Worm (Caenorhabditis elegans) whole organism, L1 larva: ENCODE measurements around the gene hpo-39.

Source experiments
- C34B4.2 ChIP-seq: sonication (generic microtip); optimal IDR thresholded peaks from 2 replicates; lab custom pipeline; 2017; ENCODE audit warnings: mild to moderate bottlenecking, missing genetic modification characterization, missing compliant biosample characterization
- F16B12.6 ChIP-seq: fragments of 150-350 bp; optimal IDR thresholded peaks from 2 replicates; lab custom pipeline; 2014; ENCODE audit warnings: missing biosample characterization, missing genetic modification characterization
- aha-1 ChIP-seq: fragments of 150-350 bp; optimal IDR thresholded peaks from 2 replicates; lab custom pipeline; 2014; ENCODE audit warnings: missing biosample characterization, missing genetic modification characterization
- alr-1 ChIP-seq: fragments of 200-800 bp; sonication (Bioruptor generic); optimal IDR thresholded peaks from 2 replicates; lab custom pipeline; 2018; ENCODE audit warnings: borderline replicate concordance, mild to moderate bottlenecking, missing genetic modification characterization, missing compliant biosample characterization
- blmp-1 ChIP-seq: fragments of 150-350 bp; optimal IDR thresholded peaks from 2 replicates; lab custom pipeline; 2014; ENCODE audit warnings: missing biosample characterization, missing genetic modification characterization
- ceh-63 ChIP-seq: fragments of 200-800 bp; sonication (Bioruptor generic); optimal IDR thresholded peaks from 2 replicates; lab custom pipeline; 2018; ENCODE audit warnings: mild to moderate bottlenecking, missing genetic modification characterization, missing compliant biosample characterization
- ceh-8 ChIP-seq: fragments of 200-800 bp; sonication (Bioruptor generic); optimal IDR thresholded peaks from 2 replicates; lab custom pipeline; 2018; ENCODE audit warnings: mild to moderate bottlenecking, missing genetic modification characterization, moderate library complexity, missing compliant biosample characterization
- ceh-82 ChIP-seq, 3 experiments: fragments of 150-350 bp in 1 of 3; sonication (generic microtip) in 2 of 3; optimal IDR thresholded peaks; 2 replicates each; lab custom pipeline; 2014 to 2017; ENCODE audit warnings: missing biosample characterization in 3 of 3, missing genetic modification characterization in 3 of 3
- dpl-1 ChIP-seq, 3 experiments: fragments of 150-350 bp in 2 of 3; sonication (generic microtip) in 1 of 3; optimal IDR thresholded peaks; 2 replicates each; lab custom pipeline; 2014 to 2017; ENCODE audit warnings: missing biosample characterization in 3 of 3, missing genetic modification characterization in 3 of 3, missing genetic modification reagents in 3 of 3
- efl-1 ChIP-seq, 4 experiments: fragments of 150-350 bp; optimal IDR thresholded peaks in 3 of 4; peaks in 1 of 4; 1 replicate in 1 of 4; 2 replicates in 3 of 4; lab custom pipeline; 2014; ENCODE audit warnings: missing biosample characterization in 2 of 4, missing genetic modification characterization in 2 of 4, missing genetic modification reagents in 2 of 4
- efl-3 ChIP-seq: fragments of 200-800 bp; sonication (Bioruptor generic); optimal IDR thresholded peaks from 2 replicates; lab custom pipeline; 2018; ENCODE audit warnings: mild to moderate bottlenecking, missing genetic modification characterization, missing compliant biosample characterization
- egl-13 ChIP-seq: sonication (generic microtip); optimal IDR thresholded peaks from 2 replicates; lab custom pipeline; 2016; ENCODE audit warnings: missing genotype, missing genetic modification reagents, missing genetic modification characterization, missing compliant biosample characterization
- elt-3 ChIP-seq, 6 experiments: fragments of 150-350 bp in 1 of 6; sonication (generic microtip); optimal IDR thresholded peaks; 2 replicates each; lab custom pipeline; 2017 to 2018; ENCODE audit warnings: missing biosample characterization in 6 of 6, missing genetic modification characterization in 6 of 6, inconsistent platforms in 1 of 6
- fkh-10 ChIP-seq: sonication (generic microtip); optimal IDR thresholded peaks from 2 replicates; lab custom pipeline; 2017; ENCODE audit warnings: missing biosample characterization, missing genetic modification reagents, missing genetic modification characterization
- fkh-4 ChIP-seq: sonication (generic microtip); optimal IDR thresholded peaks from 2 replicates; lab custom pipeline; 2016; ENCODE audit warnings: missing compliant biosample characterization, missing genetic modification characterization, borderline replicate concordance
- fkh-8 ChIP-seq: sonication (generic microtip); optimal IDR thresholded peaks from 2 replicates; lab custom pipeline; 2016; ENCODE audit warnings: mild to moderate bottlenecking, missing genetic modification characterization, missing compliant biosample characterization
- fos-1 ChIP-seq: fragments of 150-350 bp; optimal IDR thresholded peaks from 2 replicates; lab custom pipeline; 2014; ENCODE audit warnings: missing biosample characterization, missing genetic modification characterization
- grh-1 ChIP-seq: fragments of 200-800 bp; sonication (Bioruptor generic); IDR thresholded peaks from 2 replicates; pipeline ENCODE4 v1.3.6; 2022; ENCODE audit warnings: missing genetic modification reagents, missing genetic modification characterization, missing compliant biosample characterization
- irx-1 ChIP-seq: sonication (generic microtip); optimal IDR thresholded peaks from 2 replicates; lab custom pipeline; 2016; ENCODE audit warnings: missing genetic modification characterization, missing compliant biosample characterization
- isw-1 ChIP-seq: fragments of 200-800 bp; sonication (Bioruptor generic); IDR thresholded peaks from 2 replicates; pipeline ENCODE4 v1.3.6; 2022; ENCODE audit warnings: missing genetic modification characterization, missing compliant biosample characterization
- jun-1 ChIP-seq: fragments of 150-350 bp; optimal IDR thresholded peaks from 2 replicates; lab custom pipeline; 2014; ENCODE audit warnings: missing biosample characterization, missing genetic modification reagents, missing genetic modification characterization
- lin-14 ChIP-seq: fragments of 200-800 bp; sonication (Bioruptor generic); optimal IDR thresholded peaks from 2 replicates; lab custom pipeline; 2018; ENCODE audit warnings: mild to moderate bottlenecking, missing genetic modification characterization, moderate library complexity, missing compliant biosample characterization
- lin-15B ChIP-seq: fragments of 150-350 bp; sonication (generic microtip); optimal IDR thresholded peaks from 3 replicates; lab custom pipeline; 2014; ENCODE audit warnings: missing biosample characterization, missing genetic modification characterization
- lin-35 ChIP-seq, 2 experiments: fragments of 150-350 bp; optimal IDR thresholded peaks; 2 replicates each; lab custom pipeline; 2014; ENCODE audit warnings: missing biosample characterization in 2 of 2, missing genetic modification characterization in 2 of 2, missing genetic modification reagents in 2 of 2
- lir-3 ChIP-seq: sonication (generic microtip); optimal IDR thresholded peaks from 2 replicates; lab custom pipeline; 2016; ENCODE audit warnings: mild to moderate bottlenecking, missing genetic modification characterization, moderate library complexity, missing compliant biosample characterization; ENCODE audit not compliant: poor library complexity
- lsy-2 ChIP-seq, 2 experiments: fragments of 150-350 bp; optimal IDR thresholded peaks; 2 replicates each; lab custom pipeline; 2014; ENCODE audit warnings: missing biosample characterization in 2 of 2, missing genetic modification characterization in 2 of 2
- mep-1 ChIP-seq: fragments of 150-350 bp; optimal IDR thresholded peaks from 2 replicates; lab custom pipeline; 2014; ENCODE audit warnings: missing biosample characterization, missing genetic modification characterization
- nhr-19 ChIP-seq: fragments of 200-800 bp; sonication (Bioruptor generic); conservative IDR thresholded peaks from 2 replicates; pipeline ENCODE4 v1.3.6; 2022; ENCODE audit warnings: missing genetic modification characterization, missing compliant biosample characterization
- nhr-20 ChIP-seq: sonication (generic microtip); optimal IDR thresholded peaks from 2 replicates; lab custom pipeline; 2016; ENCODE audit warnings: mild to moderate bottlenecking, missing genetic modification characterization, missing compliant biosample characterization
- nhr-237 ChIP-seq: fragments of 150-350 bp; optimal IDR thresholded peaks from 2 replicates; lab custom pipeline; 2014; ENCODE audit warnings: missing biosample characterization, missing genetic modification characterization
- nhr-47 ChIP-seq: sonication (generic microtip); optimal IDR thresholded peaks from 2 replicates; lab custom pipeline; 2016; ENCODE audit warnings: mild to moderate bottlenecking, missing genetic modification characterization, moderate library complexity, missing compliant biosample characterization
- nhr-71 ChIP-seq: sonication (generic microtip); optimal IDR thresholded peaks from 2 replicates; lab custom pipeline; 2016; ENCODE audit warnings: mild to moderate bottlenecking, missing genetic modification characterization, moderate library complexity, missing compliant biosample characterization
- pag-3 ChIP-seq: sonication (generic microtip); optimal IDR thresholded peaks from 2 replicates; lab custom pipeline; 2017; ENCODE audit warnings: missing genetic modification characterization, mild to moderate bottlenecking, missing compliant biosample characterization, antibody characterized with exemption, borderline replicate concordance; ENCODE audit not compliant: insufficient read depth
- pax-3 ChIP-seq: fragments of 200-800 bp; sonication (Bioruptor generic); optimal IDR thresholded peaks from 2 replicates; lab custom pipeline; 2018; ENCODE audit warnings: mild to moderate bottlenecking, missing genetic modification characterization, moderate library complexity, missing compliant biosample characterization
- pqm-1 ChIP-seq: sonication (generic microtip); optimal IDR thresholded peaks from 3 replicates; lab custom pipeline; 2017; ENCODE audit warnings: missing biosample characterization, missing genetic modification characterization
- skn-1 ChIP-seq: fragments of 150-350 bp; optimal IDR thresholded peaks from 2 replicates; lab custom pipeline; 2014; ENCODE audit warnings: missing biosample characterization, missing genetic modification characterization
- snu-23 ChIP-seq: sonication (generic microtip); optimal IDR thresholded peaks from 2 replicates; lab custom pipeline; 2016; ENCODE audit warnings: missing genetic modification characterization, missing compliant biosample characterization
- sptf-1 ChIP-seq: fragments of 150-350 bp; optimal IDR thresholded peaks from 2 replicates; lab custom pipeline; 2014; ENCODE audit warnings: missing biosample characterization, missing genetic modification characterization
- sup-37 ChIP-seq: fragments of 200-800 bp; sonication (Bioruptor generic); optimal IDR thresholded peaks from 2 replicates; lab custom pipeline; 2018; ENCODE audit warnings: mild to moderate bottlenecking, missing genetic modification characterization, missing compliant biosample characterization
- swsn-7 ChIP-seq: sonication (generic microtip); optimal IDR thresholded peaks from 2 replicates; lab custom pipeline; 2016; ENCODE audit warnings: missing genetic modification characterization, missing compliant biosample characterization
- tbx-2 ChIP-seq: sonication (generic microtip); optimal IDR thresholded peaks from 2 replicates; lab custom pipeline; 2016; ENCODE audit warnings: missing genetic modification characterization, missing compliant biosample characterization
- unc-130 ChIP-seq: fragments of 150-350 bp; optimal IDR thresholded peaks from 2 replicates; lab custom pipeline; 2017; ENCODE audit warnings: missing biosample characterization, missing genetic modification characterization, inconsistent platforms
- unc-62 ChIP-seq: fragments of 150-350 bp; optimal IDR thresholded peaks from 2 replicates; lab custom pipeline; 2014; ENCODE audit warnings: missing biosample characterization, missing genetic modification reagents, missing genetic modification characterization
- unc-86 ChIP-seq: sonication (generic microtip); optimal IDR thresholded peaks from 2 replicates; lab custom pipeline; 2016; ENCODE audit warnings: missing genetic modification characterization, missing compliant biosample characterization
- unc-98 ChIP-seq: fragments of 200-800 bp; sonication (Bioruptor generic); IDR thresholded peaks from 2 replicates; pipeline ENCODE4 v1.3.6; 2022; ENCODE audit warnings: missing genetic modification characterization, missing compliant biosample characterization
- vab-15 ChIP-seq: sonication (generic microtip); optimal IDR thresholded peaks from 2 replicates; lab custom pipeline; 2017; ENCODE audit warnings: missing genotype, mild to moderate bottlenecking, missing genetic modification characterization, missing compliant biosample characterization
- xbp-1 ChIP-seq: sonication (generic microtip); optimal IDR thresholded peaks from 2 replicates; lab custom pipeline; 2016; ENCODE audit warnings: missing genetic modification characterization, missing compliant biosample characterization
- zag-1 ChIP-seq: fragments of 150-350 bp; optimal IDR thresholded peaks from 2 replicates; lab custom pipeline; 2014; ENCODE audit warnings: missing biosample characterization, missing genetic modification characterization
- ztf-11 ChIP-seq, 2 experiments: sonication (generic microtip); optimal IDR thresholded peaks; 2 replicates each; lab custom pipeline; 2016 to 2017; ENCODE audit warnings: missing genetic modification characterization in 2 of 2, missing biosample characterization in 1 of 2, missing compliant biosample characterization in 1 of 2

hpo-39 gene

ce11 chrV:4551911-4552310 lies 21.8 kb downstream of the hpo-39 start:
- TF ChIP-seq efl-1 (optimal IDR thresholded peaks at IDR 0.05; lab: Kevin White, UChicago) (peak in 1 of 2 experiments; percentile 21), efl-1 (GFP tag; optimal IDR thresholded peaks at IDR 0.05 in 1 of 2; lab: Kevin White, UChicago) (peak in 1 of 2 experiments; percentile 34), zag-1 (no peak), sup-37 (GFP tag; lab: Kevin White, UChicago) (no peak), grh-1 (no peak), lin-35 (GFP tag; optimal IDR thresholded peaks at IDR 0.05; lab: Kevin White, UChicago) (peak in 1 of 2 experiments; percentile 2), ceh-8 (GFP tag; lab: Kevin White, UChicago) (no peak), dpl-1 (GFP tag; optimal IDR thresholded peaks at IDR 0.05; lab: Kevin White, UChicago) (peak in 1 of 3 experiments; percentile 44)

- TF ChIP-seq sptf-1 (tag; lab: Kevin White, UChicago) (no peak), F16B12.6 (no peak), tbx-2 (tag; lab: Kevin White, UChicago) (peak; percentile 23), fkh-10 (GFP tag; lab: Kevin White, UChicago) (no peak), grh-1 (peak; percentile 47; the same call in 1 of the 2 replicates), fkh-4 (no peak), nhr-237 (no peak), efl-3 (GFP tag; lab: Kevin White, UChicago) (no peak), unc-62 (no peak), efl-1 (optimal IDR thresholded peaks at IDR 0.05; lab: Kevin White, UChicago) (peak in 1 of 2 experiments; percentile 18), efl-1 (GFP tag; optimal IDR thresholded peaks at IDR 0.05 in 1 of 2; lab: Kevin White, UChicago) (no peak), alr-1 (tag; lab: Kevin White, UChicago) (no peak), ztf-11 (tag; optimal IDR thresholded peaks at IDR 0.05; lab: Kevin White, UChicago) (no peak), blmp-1 (tag; lab: Kevin White, UChicago) (peak; percentile 41), lin-15B (tag; lab: Kevin White, UChicago) (no peak), fkh-8 (no peak), fos-1 (no peak), xbp-1 (tag; lab: Kevin White, UChicago) (no peak), lin-14 (GFP tag; lab: Kevin White, UChicago) (peak; percentile 91), mep-1 (peak; percentile 32), lir-3 (tag; lab: Kevin White, UChicago) (no peak), dpl-1 (GFP tag; optimal IDR thresholded peaks at IDR 0.05; lab: Kevin White, UChicago) (peak in 1 of 3 experiments; percentile 11), pag-3 (tag; lab: Kevin White, UChicago) (no peak), unc-86 (tag; lab: Kevin White, UChicago) (no peak), nhr-71 (tag; lab: Kevin White, UChicago) (peak; percentile 66), ceh-82 (tag; optimal IDR thresholded peaks at IDR 0.05; lab: Kevin White, UChicago) (peak in 1 of 3 experiments; percentile 13), snu-23 (GFP tag; lab: Kevin White, UChicago) (peak; percentile 79), nhr-19 (no peak), jun-1 (tag; lab: Kevin White, UChicago) (no peak), ceh-63 (no peak), aha-1 (tag; lab: Kevin White, UChicago) (no peak), unc-130 (tag; lab: Kevin White, UChicago) (no peak), zag-1 (no peak), pax-3 (tag; lab: Kevin White, UChicago) (no peak), unc-98 (no peak), elt-3 (tag; optimal IDR thresholded peaks at IDR 0.05; lab: Kevin White, UChicago) (peak in 2 of 6 experiments; percentile 33 to 51), swsn-7 (tag; lab: Kevin White, UChicago) (no peak), C34B4.2 (tag; lab: Kevin White, UChicago) (no peak), nhr-20 (peak; percentile 72), pqm-1 (tag; lab: Kevin White, UChicago) (no peak), skn-1 (tag; lab: Kevin White, UChicago) (peak; percentile 39), nhr-47 (tag; lab: Kevin White, UChicago) (peak; percentile 27), lsy-2 (tag; optimal IDR thresholded peaks at IDR 0.05; lab: Kevin White, UChicago) (peak; percentile 23 to 55), vab-15 (tag; lab: Kevin White, UChicago) (no peak), egl-13 (tag; lab: Kevin White, UChicago) (no peak), isw-1 (GFP tag; lab: Robert Waterston, UW) (no peak), irx-1 (peak; percentile 12)
Observed at ce11 chrV:4550459-4550858, 23.3 kb downstream of the hpo-39 start.
